Fruit fly (Drosophila melanogaster) whole organism, wandering third instar larva: Measurements from ENCODE around the gene CG12081.
A peak's percentile ranks its signal among the peaks of the same experiment; 100 is the strongest.

Experiments used
- Abd-B ChIP-seq: fragments of >200 bp; optimal IDR thresholded peaks from 2 replicates; lab custom pipeline; 2017; ENCODE audit warnings: missing biosample characterization, missing genetic modification characterization
- CG32264 ChIP-seq: fragments of 200-800 bp; sonication (Bioruptor generic); optimal IDR thresholded peaks from 2 replicates; lab custom pipeline; 2016; ENCODE audit warnings: missing biosample characterization, missing genetic modification characterization
- CG9705 ChIP-seq: fragments of 200-800 bp; sonication (Bioruptor generic); optimal IDR thresholded peaks from 2 replicates; lab custom pipeline; 2018; ENCODE audit warnings: missing biosample characterization, mild to moderate bottlenecking, missing genetic modification characterization
- CrebA ChIP-seq: fragments of 200-800 bp; sonication (Bioruptor generic); optimal IDR thresholded peaks from 2 replicates; lab custom pipeline; 2016; ENCODE audit warnings: missing biosample characterization, mild to moderate bottlenecking, missing genetic modification characterization, borderline replicate concordance
- Dfd ChIP-seq: fragments of >200 bp; optimal IDR thresholded peaks from 2 replicates; lab custom pipeline; 2017; ENCODE audit warnings: missing biosample characterization, missing genetic modification characterization
- Dif ChIP-seq: fragments of 200-275, 200-300 bp; sonication (Bioruptor generic); optimal IDR thresholded peaks from 2 replicates; lab custom pipeline; 2018; ENCODE audit warnings: missing biosample characterization, missing genetic modification characterization; ENCODE audit not compliant: partially characterized antibody
- GATAd ChIP-seq: sonication (Bioruptor generic); optimal IDR thresholded peaks from 2 replicates; lab custom pipeline; 2016; ENCODE audit warnings: missing biosample characterization, missing genetic modification characterization
- HLH106 ChIP-seq: fragments of 200-800 bp; optimal IDR thresholded peaks from 3 replicates; lab custom pipeline; 2019; ENCODE audit warnings: missing biosample characterization, mild to moderate bottlenecking, missing genetic modification characterization, moderate library complexity
- Hnf4 ChIP-seq: fragments of 200-800 bp; sonication (Bioruptor generic); optimal IDR thresholded peaks from 2 replicates; lab custom pipeline; 2016; ENCODE audit warnings: missing biosample characterization, mild to moderate bottlenecking, missing genetic modification characterization
- Hr78 ChIP-seq: fragments of >200 bp; optimal IDR thresholded peaks from 2 replicates; lab custom pipeline; 2017; ENCODE audit warnings: missing biosample characterization, missing genetic modification characterization
- Hr83 ChIP-seq: fragments of 200-300 bp; sonication (Bioruptor generic); optimal IDR thresholded peaks from 2 replicates; lab custom pipeline; 2016; ENCODE audit warnings: missing biosample characterization, mild to moderate bottlenecking, missing genetic modification characterization, moderate library complexity; ENCODE audit not compliant: poor library complexity, severe bottlenecking
- Jra ChIP-seq: sonication (Bioruptor generic); optimal IDR thresholded peaks from 2 replicates; lab custom pipeline; 2016; ENCODE audit warnings: missing biosample characterization, missing genetic modification characterization
- Mio ChIP-seq: sonication (Bioruptor generic); optimal IDR thresholded peaks from 2 replicates; lab custom pipeline; 2016; ENCODE audit warnings: missing biosample characterization, missing genetic modification characterization
- Myc ChIP-seq: fragments of >200 bp; optimal IDR thresholded peaks from 2 replicates; lab custom pipeline; 2017
- N ChIP-seq: fragments of >200 bp; optimal IDR thresholded peaks from 2 replicates; lab custom pipeline; 2018; ENCODE audit warnings: missing biosample characterization, missing external identifiers, missing genetic modification characterization
- OdsH ChIP-seq: fragments of 200-800 bp; sonication (Bioruptor generic); optimal IDR thresholded peaks from 2 replicates; lab custom pipeline; 2016; ENCODE audit warnings: missing biosample characterization, mild to moderate bottlenecking, missing genetic modification characterization
- Rel ChIP-seq, 2 experiments: fragments of 200-800 bp; sonication (Bioruptor generic) in 1 of 2; optimal IDR thresholded peaks; 2 replicates in 1 of 2; 3 replicates in 1 of 2; lab custom pipeline; 2016 to 2019; ENCODE audit warnings: mild to moderate bottlenecking in 2 of 2, missing biosample characterization in 2 of 2, missing genetic modification characterization in 2 of 2, moderate library complexity in 1 of 2
- Sp1 ChIP-seq: fragments of 200-800 bp; sonication (Bioruptor generic); optimal IDR thresholded peaks from 3 replicates; lab custom pipeline; 2019; ENCODE audit warnings: missing biosample characterization, mild to moderate bottlenecking, missing genetic modification characterization, moderate library complexity
- Vsx2 ChIP-seq: fragments of 200-300, 225-300 bp; sonication (Bioruptor generic); optimal IDR thresholded peaks from 2 replicates; lab custom pipeline; 2018; ENCODE audit warnings: missing biosample characterization, missing genetic modification characterization; ENCODE audit not compliant: partially characterized antibody
- br ChIP-seq: fragments of 200-800 bp; sonication (Bioruptor generic); optimal IDR thresholded peaks from 2 replicates; lab custom pipeline; 2016; ENCODE audit warnings: missing biosample characterization, missing genetic modification characterization
- brk ChIP-seq: fragments of 200-800 bp; sonication (Bioruptor generic); optimal IDR thresholded peaks from 2 replicates; lab custom pipeline; 2016; ENCODE audit warnings: missing biosample characterization, mild to moderate bottlenecking, missing genetic modification characterization
- dl ChIP-seq, 2 experiments: fragments of 175-275, 200-275 bp in 1 of 2; fragments of 200-275 bp in 1 of 2; sonication (Bioruptor generic); optimal IDR thresholded peaks; lab custom pipeline; 2018; ENCODE audit warnings: mild to moderate bottlenecking in 2 of 2, missing biosample characterization in 2 of 2, missing genetic modification characterization in 2 of 2, moderate library complexity in 2 of 2; ENCODE audit not compliant: partially characterized antibody in 2 of 2, insufficient read depth in 1 of 2
- dmrt93B ChIP-seq: fragments of 200-800 bp; sonication (Bioruptor generic); optimal IDR thresholded peaks from 2 replicates; lab custom pipeline; 2018; ENCODE audit warnings: missing biosample characterization, mild to moderate bottlenecking, missing genetic modification characterization
- dsf ChIP-seq: sonication (Bioruptor generic); optimal IDR thresholded peaks from 2 replicates; lab custom pipeline; 2016; ENCODE audit warnings: missing biosample characterization, missing genetic modification characterization, borderline replicate concordance
- ey ChIP-seq: fragments of 200-800 bp; sonication (Bioruptor generic); optimal IDR thresholded peaks from 2 replicates; lab custom pipeline; 2016; ENCODE audit warnings: missing biosample characterization, missing genetic modification characterization
- foxo ChIP-seq, 2 experiments: fragments of 200-800 bp; sonication (Bioruptor generic); optimal IDR thresholded peaks; 2 replicates in 1 of 2; 3 replicates in 1 of 2; lab custom pipeline; 2016 to 2017; ENCODE audit warnings: missing biosample characterization in 2 of 2, missing genetic modification characterization in 2 of 2
- fru ChIP-seq: fragments of 200-800 bp; sonication (Bioruptor generic); optimal IDR thresholded peaks from 3 replicates; lab custom pipeline; 2016; ENCODE audit warnings: missing biosample characterization, mild to moderate bottlenecking, missing genetic modification characterization
- h ChIP-seq: fragments of 200-800 bp; sonication (Bioruptor generic); optimal IDR thresholded peaks from 3 replicates; lab custom pipeline; 2016; ENCODE audit warnings: missing biosample characterization, mild to moderate bottlenecking, missing genetic modification characterization
- jim ChIP-seq: fragments of 175-275, 200-325 bp; sonication (Bioruptor generic); optimal IDR thresholded peaks from 2 replicates; lab custom pipeline; 2016; ENCODE audit warnings: missing biosample characterization, mild to moderate bottlenecking, missing genetic modification characterization
- lola ChIP-seq: fragments of >200 bp; optimal IDR thresholded peaks from 2 replicates; lab custom pipeline; 2017; ENCODE audit warnings: missing biosample characterization, missing genetic modification characterization
- pan ChIP-seq: fragments of >200 bp; optimal IDR thresholded peaks from 2 replicates; lab custom pipeline; 2017
- psq ChIP-seq: fragments of 200-800 bp; sonication (Bioruptor generic); optimal IDR thresholded peaks from 3 replicates; lab custom pipeline; 2017; ENCODE audit warnings: missing biosample characterization, mild to moderate bottlenecking, missing genetic modification characterization, moderate library complexity
- rgr ChIP-seq: fragments of 200-800 bp; sonication (Bioruptor generic); optimal IDR thresholded peaks from 3 replicates; lab custom pipeline; 2016; ENCODE audit warnings: missing biosample characterization, mild to moderate bottlenecking, missing genetic modification characterization
- sage ChIP-seq: fragments of 200-800 bp; sonication (Bioruptor generic); optimal IDR thresholded peaks from 2 replicates; lab custom pipeline; 2016; ENCODE audit warnings: missing biosample characterization, mild to moderate bottlenecking, missing genetic modification characterization
- sv ChIP-seq: fragments of 200-800 bp; sonication (Bioruptor generic); optimal IDR thresholded peaks from 3 replicates; lab custom pipeline; 2016; ENCODE audit warnings: missing biosample characterization, missing genetic modification characterization
- tai ChIP-seq: sonication (Bioruptor generic); optimal IDR thresholded peaks from 2 replicates; lab custom pipeline; 2016; ENCODE audit warnings: missing biosample characterization, missing genetic modification characterization
- usp ChIP-seq: fragments of >200 bp; optimal IDR thresholded peaks from 2 replicates; lab custom pipeline; 2017; ENCODE audit warnings: missing biosample characterization, missing genetic modification characterization
- woc ChIP-seq: sonication (Bioruptor generic); optimal IDR thresholded peaks from 2 replicates; lab custom pipeline; 2016; ENCODE audit warnings: missing biosample characterization, mild to moderate bottlenecking, missing genetic modification characterization

The CG12081 gene

dm6 chrX:8560087-8560999 lies 28.3 kb upstream of the CG12081 start, which contains the start of the genes CG12112 and Trf4-1:
CG12112 (minus strand) TSS chrX:8560192.
Trf4-1 (plus strand) TSS chrX:8560322.
- TF ChIP-seq Hr78 (GFP tag; lab: Kevin White, UChicago) (no peak), brk (GFP tag; lab: Kevin White, UChicago) (peak; percentile 35), HLH106 (peak; percentile 40), woc (GFP tag; lab: Kevin White, UChicago) (peak; percentile 75), ey (GFP tag; lab: Kevin White, UChicago) (peak; percentile 24), Dif (GFP tag; lab: Kevin White, UChicago) (peak; percentile 27), Sp1 (GFP tag; lab: Kevin White, UChicago) (no peak), sv (GFP tag; lab: Kevin White, UChicago) (no peak), Abd-B (GFP tag; lab: Kevin White, UChicago) (no peak), CG9705 (GFP tag; lab: Kevin White, UChicago) (no peak), fru (GFP tag; lab: Kevin White, UChicago) (peak; percentile 35), OdsH (peak; percentile 2), dmrt93B (no peak), Hnf4 (GFP tag; lab: Kevin White, UChicago) (peak; percentile 71), jim (GFP tag; lab: Kevin White, UChicago) (no peak), CG32264 (GFP tag; lab: Kevin White, UChicago) (no peak), lola (no peak), pan (lab: Kevin White, UChicago) (no peak), Vsx2 (GFP tag; lab: Kevin White, UChicago) (no peak), psq (GFP tag; lab: Kevin White, UChicago) (peak; percentile 37), dl (GFP tag; optimal IDR thresholded peaks at IDR 0.05; lab: Kevin White, UChicago; ENCODE audit: insufficient read depth in 1 of 2, partially characterized antibody in 2 of 2) (peak in 1 of 2 experiments; percentile 15), Dfd (GFP tag; lab: Kevin White, UChicago) (no peak), dsf (no peak), tai (no peak), foxo (GFP tag; optimal IDR thresholded peaks at IDR 0.05; lab: Kevin White, UChicago) (peak in 1 of 2 experiments; percentile 58), Hr83 (GFP tag; lab: Kevin White, UChicago) (peak; percentile 32), h (GFP tag; lab: Kevin White, UChicago) (peak; percentile 31), br (GFP tag; lab: Kevin White, UChicago) (peak; percentile 35), Mio (GFP tag; lab: Kevin White, UChicago) (no peak), Rel (GFP tag; optimal IDR thresholded peaks at IDR 0.05; lab: Kevin White, UChicago) (no peak), Rel (tag; optimal IDR thresholded peaks at IDR 0.05; lab: Kevin White, UChicago) (peak; percentile 59), GATAd (GFP tag; lab: Kevin White, UChicago) (no peak), CrebA (GFP tag; lab: Kevin White, UChicago) (no peak), sage (no peak), rgr (GFP tag; lab: Kevin White, UChicago) (peak; percentile 26), usp (GFP tag; lab: Kevin White, UChicago) (no peak), N (GFP tag; lab: Kevin White, UChicago) (no peak), Jra (GFP tag; lab: Kevin White, UChicago) (peak; percentile 66), Myc (lab: Kevin White, UChicago) (peak; percentile 49)
- TF ChIP-seq, all 38 proteins: peak for 18
